Worm (Caenorhabditis elegans) whole organism, midembryonic: ENCODE measurements around the gene C56E6.7.

Experiments used
- flt-1 ChIP-seq: fragments of 200-800 bp; sonication (Bioruptor generic); IDR thresholded peaks from 2 replicates; pipeline ENCODE4 v1.3.6; 2022; ENCODE audit warnings: missing genetic modification characterization, missing compliant biosample characterization
- ztf-29 ChIP-seq: fragments of 200-800 bp; sonication (Bioruptor generic); IDR thresholded peaks from 2 replicates; pipeline ENCODE4 v1.3.6; 2022; ENCODE audit warnings: missing genetic modification reagents, missing genetic modification characterization, missing compliant biosample characterization

- TF ChIP-seq ztf-29 (GFP tag; lab: Robert Waterston, UW) = no peak
- TF ChIP-seq flt-1 (GFP tag; lab: Robert Waterston, UW) = no peak
Measured at ce11 chrII:6513911-6514310, 2.5 kb upstream of the C56E6.7 start, which contains the start of gene R05G9R.1.
